Fruit fly (Drosophila melanogaster): ENCODE results near the gene Usp47.

Usp47 gene

DNA sequence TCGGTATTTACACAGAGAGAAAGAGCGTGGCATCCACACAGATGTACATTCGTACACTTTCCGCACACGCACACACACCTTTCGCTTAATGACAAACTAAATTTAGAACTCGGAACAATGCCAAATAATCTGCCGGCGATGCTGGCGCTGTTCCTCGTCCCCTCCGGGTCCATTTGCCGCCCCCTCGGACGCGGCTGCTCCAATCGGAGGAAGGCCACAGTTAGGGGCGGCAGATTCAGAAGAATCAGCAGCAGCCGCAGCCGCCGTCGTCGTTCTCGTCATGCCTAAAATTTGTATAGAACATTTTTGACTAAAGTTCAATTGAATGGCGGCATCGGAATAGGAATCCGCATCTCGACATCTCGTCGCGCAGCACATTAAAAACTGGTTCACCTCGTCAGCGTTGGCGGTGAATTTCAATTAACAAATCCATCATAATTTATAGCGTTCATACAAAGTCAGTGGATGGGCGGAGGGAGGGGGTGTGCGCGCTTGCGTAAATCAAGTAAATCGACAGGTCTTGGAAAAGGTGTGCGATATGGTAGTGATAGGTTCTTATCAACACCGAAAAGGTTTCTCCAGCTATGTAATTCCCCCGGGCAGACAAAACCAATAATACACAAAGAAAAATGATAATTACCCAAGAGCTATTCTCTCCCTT is 55.9 kb downstream of the Usp47 start (continued):
- TF ChIP-seq NK7.1 (GFP tag; optimal IDR thresholded peaks at IDR 0.05) (no peak), CG2712 (tag; optimal IDR thresholded peaks at IDR 0.05) (no peak), Bgb (GFP tag; IDR thresholded peaks at IDR 0.05; ENCODE audit: partially characterized antibody) (no peak), CG9932 (GFP tag; IDR thresholded peaks at IDR 0.05) (no peak), bowl (GFP tag; IDR thresholded peaks at IDR 0.05) (no peak), exex (tag; optimal IDR thresholded peaks at IDR 0.05) (peak; percentile 62), CG9609 (GFP tag; optimal IDR thresholded peaks at IDR 0.05) (no peak), CG12769 (tag; optimal IDR thresholded peaks at IDR 0.05) (peak; percentile 40), jing (GFP tag; optimal IDR thresholded peaks at IDR 0.05) (no peak), Pdp1 (GFP tag; optimal IDR thresholded peaks at IDR 0.05) (peak in 1 of 2 experiments; percentile 95), CG11456 (GFP tag; IDR thresholded peaks at IDR 0.05) (no peak), HLHmδ (GFP tag; optimal IDR thresholded peaks at IDR 0.05) (no peak), Sry-β (GFP tag; optimal IDR thresholded peaks at IDR 0.05) (no peak), maf-S (GFP tag; optimal IDR thresholded peaks at IDR 0.05) (no peak), lab (GFP tag; optimal IDR thresholded peaks at IDR 0.05) (peak; percentile 63), CoRest (tag; optimal IDR thresholded peaks at IDR 0.05) (no peak), tin (GFP tag; optimal IDR thresholded peaks at IDR 0.05) (no peak), Atf-2 (GFP tag; optimal IDR thresholded peaks at IDR 0.05) (no peak), CG15011 (GFP tag; optimal IDR thresholded peaks at IDR 0.05) (no peak), CG14667 (GFP tag; IDR thresholded peaks at IDR 0.05) (no peak), sd (tag; optimal IDR thresholded peaks at IDR 0.05) (peak; percentile 72), CG1233 (GFP tag; optimal IDR thresholded peaks at IDR 0.05) (no peak), lov (optimal IDR thresholded peaks at IDR 0.05) (no peak), lov (GFP tag; IDR thresholded peaks at IDR 0.05) (no peak), CG18599 (GFP tag; optimal IDR thresholded peaks at IDR 0.05) (no peak), pfk (GFP tag; optimal IDR thresholded peaks at IDR 0.05) (no peak), Adf1 (GFP tag; IDR thresholded peaks at IDR 0.05) (peak; percentile 71), B-H2 (GFP tag; optimal IDR thresholded peaks at IDR 0.05) (peak; percentile 11), chif (GFP tag; optimal IDR thresholded peaks at IDR 0.05) (no peak), dati (GFP tag; IDR thresholded peaks at IDR 0.05) (no peak), Med (GFP tag) (peak; percentile 31), CG13296 (GFP tag; optimal IDR thresholded peaks at IDR 0.05) (no peak), kni (GFP tag; optimal IDR thresholded peaks at IDR 0.05) (no peak), Mes4 (GFP tag; optimal IDR thresholded peaks at IDR 0.05) (no peak), CG6254 (GFP tag; optimal IDR thresholded peaks at IDR 0.05) (no peak), zen (tag; optimal IDR thresholded peaks at IDR 0.05) (no peak), pan (optimal IDR thresholded peaks at IDR 0.05) (no peak), pan (GFP tag; optimal IDR thresholded peaks at IDR 0.05 in 1 of 2, IDR thresholded peaks at IDR 0.05 in 1 of 2) (peak in 1 of 2 experiments; percentile 59), NC2α (GFP tag; optimal IDR thresholded peaks at IDR 0.05) (no peak), unpg (GFP tag; optimal IDR thresholded peaks at IDR 0.05) (no peak), al (GFP tag; IDR thresholded peaks at IDR 0.05) (no peak), org-1 (GFP tag; optimal IDR thresholded peaks at IDR 0.05) (no peak), CG3838 (GFP tag; optimal IDR thresholded peaks at IDR 0.05) (no peak), rib (GFP tag; IDR thresholded peaks at IDR 0.05) (no peak), CHES-1-like (GFP tag; optimal IDR thresholded peaks at IDR 0.05) (peak; percentile 6), jumu (GFP tag; optimal IDR thresholded peaks at IDR 0.05) (no peak), CG7786 (GFP tag; optimal IDR thresholded peaks at IDR 0.05) (no peak), Hmr (GFP tag; optimal IDR thresholded peaks at IDR 0.05) (no peak), Dip2 (GFP tag; IDR thresholded peaks at IDR 0.05) (no peak), Camta (GFP tag; optimal IDR thresholded peaks at IDR 0.05) (no peak), ci (GFP tag; IDR thresholded peaks at IDR 0.05) (peak; percentile 32; the same call in 1 of the 3 replicates)

Measured in whole organism, embryonic.